Fruit fly (Drosophila melanogaster) Kc167 (cell line): Measurements from ENCODE around the gene CG6569.

ENCODE experiments used
- Myc ChIP-seq: fragments of >200 bp; optimal IDR thresholded peaks from 2 replicates; lab custom pipeline; 2017; ENCODE audit warnings: missing external identifiers
- Sin3A ChIP-seq: fragments of >200 bp; optimal IDR thresholded peaks from 2 replicates; lab custom pipeline; 2018; ENCODE audit warnings: missing external identifiers
- h ChIP-seq: fragments of >200 bp; optimal IDR thresholded peaks from 3 replicates; lab custom pipeline; 2018; ENCODE audit warnings: missing external identifiers
- insv ChIP-seq: fragments of >200 bp; optimal IDR thresholded peaks from 3 replicates; lab custom pipeline; 2018; ENCODE audit warnings: missing external identifiers
- psq ChIP-seq: fragments of >200 bp; optimal IDR thresholded peaks from 2 replicates; lab custom pipeline; 2017; ENCODE audit warnings: missing external identifiers
- ttk ChIP-seq: sonication (Bioruptor generic); optimal IDR thresholded peaks from 2 replicates; lab custom pipeline; 2017; ENCODE audit warnings: missing external identifiers

The CG6569 gene

DNA sequence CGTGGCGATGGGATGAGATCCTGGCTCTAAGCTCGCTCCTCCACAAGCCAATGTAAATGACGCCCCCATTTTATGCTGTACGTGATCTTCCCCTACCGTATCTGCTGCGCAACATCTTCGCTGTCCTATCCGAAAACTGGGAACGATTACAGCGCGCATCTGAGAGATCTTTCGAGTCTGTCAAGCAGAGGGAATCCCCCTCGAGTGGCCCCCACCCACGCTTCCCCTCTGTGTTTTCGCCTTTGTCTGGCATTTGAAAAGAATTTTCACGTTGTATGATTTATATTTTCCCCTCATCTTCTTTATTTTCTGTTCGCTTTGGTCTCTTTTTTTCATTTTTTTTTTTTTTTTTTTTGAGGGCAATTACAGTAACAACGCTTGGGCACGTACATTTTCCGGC is 20.3 kb downstream of the CG6569 start:
- no peak for TF ChIP-seq Myc (lab: Kevin White, UChicago)
- no peak for TF ChIP-seq insv (lab: Kevin White, UChicago)
- TF ChIP-seq h (lab: Kevin White, UChicago): no peak
- TF ChIP-seq Sin3A (lab: Kevin White, UChicago): no peak
- no peak for TF ChIP-seq ttk
- no peak for TF ChIP-seq psq (lab: Kevin White, UChicago)

DNA sequence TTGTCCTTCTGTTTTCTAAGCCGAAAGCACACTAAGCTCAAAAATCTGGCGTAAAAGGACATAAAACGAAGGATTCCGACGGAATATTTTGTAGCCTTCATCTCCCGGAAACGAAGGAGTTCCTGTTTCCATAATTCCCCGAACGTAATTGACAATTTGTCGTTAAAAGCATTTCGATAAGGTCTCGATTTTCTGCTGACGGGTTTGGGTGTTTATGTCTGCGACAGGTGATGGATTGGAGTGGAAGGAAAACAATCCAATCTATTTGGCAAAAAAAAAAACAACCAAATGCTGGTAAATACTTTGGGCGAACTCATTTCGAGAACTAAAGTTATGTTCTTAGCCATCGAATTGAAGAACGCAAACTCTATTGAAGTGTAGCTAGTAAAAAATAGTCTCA is 21.2 kb downstream of the CG6569 start, which contains the start of gene Gr93d:
TSS of gene Gr93d (minus strand) at position 101 of the 400 bp plus-strand sequence.
- no peak for TF ChIP-seq Myc (lab: Kevin White, UChicago)
- TF ChIP-seq ttk: no peak
- no peak for TF ChIP-seq psq (lab: Kevin White, UChicago)
- TF ChIP-seq insv (lab: Kevin White, UChicago): no peak
- no peak for TF ChIP-seq h (lab: Kevin White, UChicago)
- no peak for TF ChIP-seq Sin3A (lab: Kevin White, UChicago)

DNA sequence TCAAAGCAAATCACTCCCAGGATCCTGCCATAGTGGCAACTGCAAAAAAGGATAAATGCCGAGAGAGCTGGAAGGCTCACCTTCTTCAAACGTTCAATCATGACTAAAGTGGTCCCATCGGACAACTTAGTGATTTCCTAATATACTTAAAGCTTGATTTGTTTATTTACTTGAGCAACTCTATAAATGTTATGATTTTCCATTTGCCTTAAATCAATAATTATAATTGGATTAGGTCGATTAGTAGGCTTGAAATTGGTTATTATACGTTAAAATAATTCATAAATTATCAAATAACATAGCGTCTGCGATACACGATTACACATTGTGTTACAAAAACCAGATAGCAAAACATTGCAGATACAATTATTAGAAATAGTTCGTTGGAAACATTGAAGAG is 22.6 kb downstream of the CG6569 start, which contains the start of gene Gr93c:
TSS of gene Gr93c (minus strand) at position 101 of the 400 bp plus-strand sequence.
- TF ChIP-seq Myc (lab: Kevin White, UChicago) (no peak), Sin3A (lab: Kevin White, UChicago) (no peak), insv (lab: Kevin White, UChicago) (no peak), psq (lab: Kevin White, UChicago) (no peak), h (lab: Kevin White, UChicago) (no peak), ttk (no peak)

DNA sequence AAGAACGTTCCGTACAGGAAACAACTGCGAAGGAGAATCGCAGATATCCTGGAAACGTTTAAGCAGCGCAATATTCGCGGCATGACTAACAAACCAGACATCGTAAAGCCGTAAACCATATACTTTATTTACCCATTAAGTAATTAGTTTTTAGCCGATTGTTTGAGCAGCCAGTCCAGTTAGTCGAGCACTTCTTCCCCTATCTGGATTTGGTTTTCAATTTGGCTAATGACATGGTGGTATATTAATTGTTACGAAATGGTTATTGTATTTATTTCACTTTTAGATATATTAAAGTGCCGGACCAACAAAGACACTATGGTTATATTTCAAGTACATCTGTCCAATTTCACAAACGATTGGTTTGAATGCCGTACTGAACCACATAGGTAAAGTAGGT is 24.1 kb downstream of the CG6569 start, which contains the start of gene Gr93b:
TSS of gene Gr93b (minus strand) at position 101 of the 400 bp plus-strand sequence.
- TF ChIP-seq psq (lab: Kevin White, UChicago): no peak
- TF ChIP-seq Sin3A (lab: Kevin White, UChicago): no peak
- TF ChIP-seq insv (lab: Kevin White, UChicago): no peak
- TF ChIP-seq ttk: no peak
- no peak for TF ChIP-seq Myc (lab: Kevin White, UChicago)
- TF ChIP-seq h (lab: Kevin White, UChicago): no peak

DNA sequence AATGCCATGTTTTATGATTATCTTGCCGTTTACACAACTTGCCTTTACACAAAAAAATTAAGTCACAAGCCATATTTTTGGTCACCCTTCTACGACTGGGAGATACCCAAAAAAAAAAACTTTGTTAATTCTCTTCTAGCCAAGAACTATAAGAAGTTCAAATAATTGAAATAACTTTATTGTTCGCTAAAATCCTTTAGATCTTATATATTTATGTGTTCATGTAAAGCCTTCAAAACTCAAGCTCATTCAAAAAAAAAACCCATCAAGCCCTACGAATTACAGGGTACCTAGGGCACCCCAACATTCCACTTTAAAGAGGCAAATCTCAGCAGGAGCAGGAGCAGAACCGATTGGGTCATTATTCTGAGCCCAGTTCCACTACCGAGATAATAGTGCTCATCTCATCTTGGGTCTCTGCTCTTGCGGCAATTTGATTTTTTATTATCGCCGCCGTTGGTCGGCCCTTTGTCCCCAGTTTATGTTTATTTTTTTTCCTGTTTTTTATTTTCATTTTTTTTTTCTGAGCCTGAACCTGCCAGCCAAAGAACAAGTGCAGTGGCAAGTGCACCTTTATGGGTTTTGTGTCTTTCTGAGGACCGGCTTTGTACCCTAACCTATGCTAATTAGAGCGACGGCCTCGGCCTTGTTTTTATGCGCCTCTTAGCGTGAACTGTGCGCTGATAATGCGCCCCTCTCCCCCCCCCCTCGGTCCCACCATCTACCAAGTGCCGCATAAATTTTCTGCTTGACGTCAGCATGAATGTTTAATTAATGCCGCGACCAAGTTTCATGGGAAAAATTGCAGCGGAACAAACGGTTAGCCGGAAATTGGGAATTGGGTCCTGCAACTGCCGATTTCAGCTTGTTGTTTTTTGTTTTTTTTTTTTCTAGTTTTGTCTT is 26.0 kb downstream of the CG6569 start:
- TF ChIP-seq psq (lab: Kevin White, UChicago): no peak
- TF ChIP-seq ttk: no peak
- TF ChIP-seq h (lab: Kevin White, UChicago): no peak

DNA sequence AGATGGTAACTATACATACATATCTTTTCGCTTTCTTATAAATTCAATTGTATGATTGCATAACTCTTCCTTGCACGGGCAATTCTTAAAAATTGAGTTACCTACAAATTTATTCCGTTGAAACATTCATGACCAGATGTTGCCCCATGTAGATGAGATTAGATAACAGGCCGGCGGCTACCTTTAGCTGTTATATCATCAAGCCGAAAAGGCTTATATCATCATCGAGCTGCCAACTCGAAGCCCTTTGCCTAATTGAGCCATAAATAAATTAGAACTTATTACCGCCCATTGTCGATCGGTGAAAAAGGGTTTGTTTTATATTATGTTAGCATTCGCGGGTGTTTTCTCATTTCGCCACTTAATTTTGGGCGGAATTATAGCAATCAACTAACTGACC is 27.3 kb downstream of the CG6569 start:
- TF ChIP-seq Sin3A (lab: Kevin White, UChicago) (no peak), insv (lab: Kevin White, UChicago) (no peak), h (lab: Kevin White, UChicago) (no peak), ttk (no peak), psq (lab: Kevin White, UChicago) (no peak), Myc (lab: Kevin White, UChicago) (no peak)

DNA sequence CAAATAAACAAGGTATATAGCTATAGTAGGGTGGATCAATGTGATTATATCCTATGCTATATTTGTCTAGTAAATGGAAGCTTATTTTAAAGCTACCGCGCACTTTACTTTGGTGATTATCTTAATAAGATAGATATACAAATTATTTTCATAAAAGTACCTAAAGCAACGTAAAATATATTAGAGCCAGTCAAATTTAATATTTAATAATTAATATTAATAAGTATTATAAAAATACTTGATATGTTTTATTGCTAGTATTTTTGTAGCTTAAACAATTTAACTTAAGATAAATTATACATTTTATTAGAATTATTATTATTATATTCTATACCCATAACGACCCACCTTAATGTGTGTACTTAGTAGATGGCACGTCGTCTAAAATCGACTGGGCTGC is 28.1 kb downstream of the CG6569 start:
- TF ChIP-seq insv (lab: Kevin White, UChicago) (no peak), ttk (no peak), psq (lab: Kevin White, UChicago) (no peak), Sin3A (lab: Kevin White, UChicago) (no peak), Myc (lab: Kevin White, UChicago) (no peak), h (lab: Kevin White, UChicago) (no peak)

DNA sequence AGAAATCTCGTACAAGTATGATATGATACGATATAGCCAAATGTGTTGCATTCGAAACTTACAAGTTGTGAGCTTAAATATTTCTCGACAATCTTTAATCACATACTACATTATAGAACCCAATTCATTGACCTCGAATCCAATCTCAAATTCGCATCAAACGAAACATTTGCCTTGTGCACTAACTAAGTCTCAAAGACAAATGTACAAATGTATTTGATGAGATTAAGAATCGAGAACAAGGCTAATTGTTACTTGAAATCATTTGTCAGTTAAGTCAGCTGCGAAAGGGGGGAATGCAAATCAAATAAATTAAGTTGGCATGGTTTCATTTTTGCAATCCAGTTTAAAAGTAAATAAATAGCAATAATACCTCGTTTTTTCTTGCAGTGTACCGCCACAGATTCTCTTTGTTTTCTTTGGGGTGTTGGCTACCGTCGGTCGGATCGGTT is 29.2 kb downstream of the CG6569 start:
- TF ChIP-seq insv (lab: Kevin White, UChicago) (no peak), h (lab: Kevin White, UChicago) (no peak), ttk (no peak), Sin3A (lab: Kevin White, UChicago) (no peak), psq (lab: Kevin White, UChicago) (no peak), Myc (lab: Kevin White, UChicago) (no peak)

DNA sequence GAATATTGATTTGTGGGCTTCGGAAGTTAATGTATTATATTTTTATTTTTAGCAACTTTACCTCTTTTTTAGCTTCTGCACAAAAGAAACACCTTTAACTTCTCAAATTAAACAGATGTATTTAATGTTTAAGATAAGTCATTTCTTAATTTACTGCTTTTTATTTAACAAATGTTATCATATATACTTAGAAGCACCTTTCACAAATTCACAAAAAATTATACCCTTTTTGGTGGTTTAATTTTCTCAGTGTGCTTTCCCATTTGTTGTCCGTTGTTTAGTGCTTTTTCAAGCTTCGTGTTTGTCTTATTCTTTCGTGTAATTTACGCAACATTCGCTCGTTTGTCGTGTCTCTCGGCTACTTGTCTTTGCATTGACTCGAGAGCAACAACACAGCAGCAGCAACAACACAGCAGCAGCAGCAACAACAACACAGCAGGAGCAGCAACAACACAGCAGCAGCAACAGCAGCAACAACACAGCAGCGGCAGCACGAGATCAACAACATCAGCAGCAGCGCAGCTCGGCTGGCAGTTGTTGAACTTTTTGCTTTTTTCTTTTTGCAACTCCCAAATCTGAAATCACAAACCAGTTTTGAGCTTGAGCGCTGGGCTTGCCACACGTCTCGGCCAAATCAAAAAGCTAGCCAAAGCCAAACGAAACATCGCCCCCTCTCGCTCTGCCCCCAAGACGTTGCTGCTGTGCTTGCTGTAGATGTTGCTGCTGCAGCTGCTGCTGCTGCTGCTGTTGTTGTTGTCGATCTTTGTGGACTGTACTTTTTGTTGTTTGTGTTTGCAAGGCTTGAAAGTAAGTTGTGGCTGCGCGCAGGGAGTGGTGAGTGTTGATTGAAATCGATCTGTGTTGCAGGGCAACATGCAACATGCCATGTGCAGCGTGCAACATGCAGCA is 30.4 kb downstream of the CG6569 start:
- no peak for TF ChIP-seq h (lab: Kevin White, UChicago)
- TF ChIP-seq ttk: no peak
- TF ChIP-seq psq (lab: Kevin White, UChicago): no peak
- TF ChIP-seq Myc (lab: Kevin White, UChicago): no peak
- TF ChIP-seq insv (lab: Kevin White, UChicago): no peak
- TF ChIP-seq Sin3A (lab: Kevin White, UChicago): no peak

DNA sequence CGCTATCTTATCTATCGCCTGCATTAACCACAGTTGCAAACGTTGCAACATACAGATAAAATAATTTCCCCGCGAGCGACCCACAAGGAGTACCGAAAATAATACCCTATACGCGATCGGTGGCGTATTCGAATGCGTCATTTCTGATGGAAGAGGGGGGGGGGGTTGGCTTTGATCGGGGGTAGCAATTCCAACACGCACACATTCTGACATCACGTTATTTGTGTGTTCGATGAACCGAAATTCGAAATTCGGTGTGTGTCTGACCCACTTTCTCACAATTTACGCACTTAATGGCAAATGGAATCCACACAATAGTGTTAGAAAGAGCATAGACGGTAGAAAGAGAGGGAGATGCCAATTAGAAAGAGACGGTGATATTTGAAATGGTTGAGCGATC is 31.1 kb downstream of the CG6569 start:
- no peak for TF ChIP-seq h (lab: Kevin White, UChicago)
- TF ChIP-seq psq (lab: Kevin White, UChicago): no peak

DNA sequence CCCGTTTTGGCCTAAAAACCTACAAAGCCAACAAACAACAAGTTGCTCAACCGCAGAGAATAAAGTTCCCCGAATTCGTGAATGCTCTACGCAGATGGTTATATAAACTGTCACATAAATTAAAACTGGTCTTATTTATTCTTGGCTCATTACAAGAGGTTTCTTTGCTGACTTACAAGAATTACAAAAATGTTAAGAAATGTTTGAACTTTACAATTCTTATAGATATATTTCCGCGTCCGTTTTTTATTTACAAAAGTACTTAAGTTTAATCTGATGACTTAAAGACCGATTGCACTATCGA is 31.6 kb downstream of the CG6569 start:
- TF ChIP-seq psq (lab: Kevin White, UChicago): no peak
- no peak for TF ChIP-seq h (lab: Kevin White, UChicago)
- no peak for TF ChIP-seq insv (lab: Kevin White, UChicago)
- TF ChIP-seq ttk: no peak
- no peak for TF ChIP-seq Sin3A (lab: Kevin White, UChicago)
- TF ChIP-seq Myc (lab: Kevin White, UChicago): no peak
